Worm (Caenorhabditis elegans) whole organism, L3 larva: ENCODE data around the gene F47F2.1.

Experiments
- mdl-1 ChIP-seq: fragments of 150-350 bp; optimal IDR thresholded peaks from 2 replicates; lab custom pipeline; 2014; ENCODE audit warnings: missing biosample characterization, missing genetic modification characterization
- nhr-76 ChIP-seq: fragments of 150-350 bp; sonication (generic microtip); optimal IDR thresholded peaks from 5 replicates; lab custom pipeline; 2014; ENCODE audit warnings: missing biosample characterization, missing genetic modification characterization
- ztf-11 ChIP-seq: fragments of 150-350 bp; optimal IDR thresholded peaks from 2 replicates; lab custom pipeline; 2014; ENCODE audit warnings: missing biosample characterization, missing genetic modification characterization

- TF ChIP-seq ztf-11 (tag; lab: Kevin White, UChicago) (no peak), nhr-76 (no peak), mdl-1 (no peak)
Observed at ce11 chrX:3937483-3937882, 59.1 kb downstream of the F47F2.1 start.
